Fruit fly (Drosophila melanogaster) whole organism, embryonic: ENCODE data around the gene Ir94d.
A peak's percentile ranks its signal among the peaks of the same experiment; 100 is the strongest.

Source experiments
- Atf-2 ChIP-seq: fragments of 200-800 bp; sonication (Bioruptor generic); optimal IDR thresholded peaks from 2 replicates; lab custom pipeline; 2016; ENCODE audit warnings: missing biosample characterization, missing genetic modification characterization
- BEAF-32 ChIP-seq: fragments of 200-800 bp; sonication (Bioruptor generic); optimal IDR thresholded peaks from 3 replicates; lab custom pipeline; 2017; ENCODE audit warnings: missing biosample characterization, missing genetic modification characterization, mild to moderate bottlenecking, moderate library complexity, missing genetic modification reagents
- Blimp-1 ChIP-seq: fragments of 200-800 bp; sonication (Bioruptor generic); optimal IDR thresholded peaks from 3 replicates; lab custom pipeline; 2018; ENCODE audit warnings: missing biosample characterization, missing genetic modification characterization, mild to moderate bottlenecking, moderate library complexity, missing genetic modification reagents
- CG10543 ChIP-seq: fragments of 200-800 bp; sonication (Bioruptor generic); optimal IDR thresholded peaks from 3 replicates; lab custom pipeline; 2017; ENCODE audit warnings: missing biosample characterization, mild to moderate bottlenecking, missing genetic modification characterization, moderate library complexity
- CG10565 ChIP-seq: fragments of 200-800 bp; sonication (Bioruptor generic); optimal IDR thresholded peaks from 3 replicates; lab custom pipeline; 2016; ENCODE audit warnings: missing biosample characterization, mild to moderate bottlenecking, missing genetic modification characterization
- CG12155 ChIP-seq: fragments of 200-800 bp; sonication (Bioruptor generic); optimal IDR thresholded peaks from 3 replicates; lab custom pipeline; 2016; ENCODE audit warnings: missing biosample characterization, missing genetic modification characterization
- CG13424 ChIP-seq: fragments of 200-800 bp; sonication (Bioruptor generic); optimal IDR thresholded peaks from 2 replicates; lab custom pipeline; 2019; ENCODE audit warnings: missing biosample characterization, mild to moderate bottlenecking, missing genetic modification characterization, moderate library complexity
- CG13775 ChIP-seq: fragments of 200-800 bp; sonication (Bioruptor generic); optimal IDR thresholded peaks from 3 replicates; lab custom pipeline; 2017; ENCODE audit warnings: missing biosample characterization, mild to moderate bottlenecking, missing genetic modification characterization
- CG14050 ChIP-seq: fragments of 200-800 bp; sonication (Bioruptor generic); IDR thresholded peaks from 3 replicates; pipeline ENCODE4 v1.3.6; 2022; ENCODE audit warnings: missing biosample characterization, missing genetic modification characterization
- CG14860 ChIP-seq: fragments of 200-800 bp; sonication (Bioruptor generic); IDR thresholded peaks from 3 replicates; pipeline ENCODE4 v1.3.6; 2022; ENCODE audit warnings: missing biosample characterization, missing genetic modification characterization; ENCODE audit not compliant: partially characterized antibody
- CG15696 ChIP-seq: fragments of 200-800 bp; sonication (Bioruptor generic); optimal IDR thresholded peaks from 2 replicates; lab custom pipeline; 2019; ENCODE audit warnings: missing biosample characterization, mild to moderate bottlenecking, missing genetic modification characterization, moderate library complexity
- CG17568 ChIP-seq: fragments of 200-800 bp; sonication (Bioruptor generic); optimal IDR thresholded peaks from 2 replicates; lab custom pipeline; 2018; ENCODE audit warnings: missing biosample characterization, mild to moderate bottlenecking, missing genetic modification characterization, moderate library complexity
- CG2129 ChIP-seq: fragments of 200-800 bp; sonication (Bioruptor generic); IDR thresholded peaks from 2 replicates; pipeline ENCODE4 v1.3.6; 2022; ENCODE audit warnings: missing biosample characterization, missing genetic modification characterization; ENCODE audit not compliant: partially characterized antibody
- CG30403 ChIP-seq: fragments of 200-800 bp; sonication (Bioruptor generic); optimal IDR thresholded peaks from 3 replicates; lab custom pipeline; 2016; ENCODE audit warnings: missing biosample characterization, missing genetic modification characterization
- CG31388 ChIP-seq: fragments of 200-800 bp; sonication (Bioruptor generic); optimal IDR thresholded peaks from 2 replicates; lab custom pipeline; 2016; ENCODE audit warnings: missing biosample characterization, missing genetic modification characterization
- CG3995 ChIP-seq: fragments of 200-800 bp; sonication (Bioruptor generic); optimal IDR thresholded peaks from 3 replicates; lab custom pipeline; 2016; ENCODE audit warnings: missing biosample characterization, missing genetic modification characterization
- CG43689 ChIP-seq: fragments of 200-800 bp; sonication (Bioruptor generic); IDR thresholded peaks from 2 replicates; pipeline ENCODE4 v1.3.6; 2022; ENCODE audit warnings: missing biosample characterization, missing genetic modification characterization
- CG4404 ChIP-seq: fragments of 200-800 bp; sonication (Bioruptor generic); IDR thresholded peaks from 2 replicates; pipeline ENCODE4 v1.3.6; 2022; ENCODE audit warnings: missing biosample characterization, missing genetic modification characterization
- CG6175 ChIP-seq: fragments of 200-800 bp; sonication (Bioruptor generic); IDR thresholded peaks from 3 replicates; pipeline ENCODE4 v1.3.6; 2022; ENCODE audit warnings: missing biosample characterization, missing genetic modification characterization
- CG6654 ChIP-seq: fragments of 200-800 bp; sonication (Bioruptor generic); optimal IDR thresholded peaks from 2 replicates; lab custom pipeline; 2017; ENCODE audit warnings: missing biosample characterization, mild to moderate bottlenecking, missing genetic modification characterization
- CG6765 ChIP-seq: fragments of 200-800 bp; sonication (Bioruptor generic); optimal IDR thresholded peaks from 3 replicates; lab custom pipeline; 2017; ENCODE audit warnings: missing biosample characterization, mild to moderate bottlenecking, missing genetic modification characterization
- CG8765 ChIP-seq: fragments of 200-800 bp; sonication (Bioruptor generic); IDR thresholded peaks from 2 replicates; pipeline ENCODE4 v1.3.6; 2022; ENCODE audit warnings: missing biosample characterization, missing genetic modification characterization
- CkIIα-i1 ChIP-seq: fragments of 200-800 bp; sonication (Bioruptor generic); IDR thresholded peaks from 2 replicates; pipeline ENCODE4 v1.3.6; 2022; ENCODE audit warnings: missing biosample characterization, missing genetic modification characterization
- Deaf1 ChIP-seq: fragments of 200-800 bp; optimal IDR thresholded peaks from 3 replicates; lab custom pipeline; 2019; ENCODE audit warnings: missing biosample characterization, mild to moderate bottlenecking, missing genetic modification characterization, moderate library complexity
- Dip3 ChIP-seq: fragments of 200-800 bp; sonication (Bioruptor generic); optimal IDR thresholded peaks from 3 replicates; lab custom pipeline; 2016; ENCODE audit warnings: missing biosample characterization, missing genetic modification characterization
- E2f2 ChIP-seq: fragments of 200-800 bp; sonication (Bioruptor generic); IDR thresholded peaks from 2 replicates; pipeline ENCODE4 v1.3.6; 2022; ENCODE audit warnings: missing biosample characterization, missing genetic modification characterization
- Gsc ChIP-seq: fragments of 200-800 bp; sonication (Bioruptor generic); IDR thresholded peaks from 2 replicates; pipeline ENCODE4 v1.3.6; 2022; ENCODE audit warnings: missing biosample characterization, missing genetic modification characterization
- HLH54F ChIP-seq: fragments of 200-800 bp; sonication (Bioruptor generic); optimal IDR thresholded peaks from 3 replicates; lab custom pipeline; 2016; ENCODE audit warnings: missing biosample characterization, missing genetic modification characterization
- Hand ChIP-seq: fragments of 200-800 bp; sonication (Bioruptor generic); optimal IDR thresholded peaks from 2 replicates; lab custom pipeline; 2017; ENCODE audit warnings: mild to moderate bottlenecking, missing biosample characterization, missing genetic modification reagents, missing genetic modification characterization
- Hr3 ChIP-seq: fragments of 200-800 bp; sonication (Bioruptor generic); optimal IDR thresholded peaks from 3 replicates; lab custom pipeline; 2016; ENCODE audit warnings: missing biosample characterization, missing genetic modification characterization
- Lhr ChIP-seq: fragments of 200-800 bp; sonication (Bioruptor generic); optimal IDR thresholded peaks from 3 replicates; lab custom pipeline; 2017; ENCODE audit warnings: mild to moderate bottlenecking, missing biosample characterization, missing genetic modification reagents, missing genetic modification characterization
- NC2β ChIP-seq: fragments of 200-800 bp; sonication (Bioruptor generic); optimal IDR thresholded peaks from 2 replicates; lab custom pipeline; 2016; ENCODE audit warnings: missing biosample characterization, missing genetic modification characterization
- Stat92E ChIP-seq, 3 experiments: fragments of >200 bp in 2 of 3; fragments of 200-800 bp in 1 of 3; sonication (Bioruptor generic) in 1 of 3; optimal IDR thresholded peaks; 2 replicates each; lab custom pipeline; 2017 to 2019; ENCODE audit warnings: missing biosample characterization in 3 of 3, missing genetic modification characterization in 3 of 3, mild to moderate bottlenecking in 1 of 3, moderate library complexity in 1 of 3
- YL-1 ChIP-seq: fragments of 200-800 bp; sonication (Bioruptor generic); optimal IDR thresholded peaks from 3 replicates; lab custom pipeline; 2017; ENCODE audit warnings: missing biosample characterization, mild to moderate bottlenecking, missing genetic modification characterization
- al ChIP-seq: fragments of 200-800 bp; sonication (Bioruptor generic); IDR thresholded peaks from 2 replicates; pipeline ENCODE4 v1.3.6; 2022; ENCODE audit warnings: missing biosample characterization, missing genetic modification characterization
- ato ChIP-seq: fragments of 200-800 bp; sonication (Bioruptor generic); IDR thresholded peaks from 2 replicates; pipeline ENCODE4 v1.3.6; 2022; ENCODE audit warnings: missing biosample characterization, missing genetic modification characterization; ENCODE audit not compliant: partially characterized antibody
- crc ChIP-seq: fragments of 200-800 bp; sonication (Bioruptor generic); optimal IDR thresholded peaks from 2 replicates; lab custom pipeline; 2016; ENCODE audit warnings: missing biosample characterization, missing genetic modification characterization
- dpn ChIP-seq, 2 experiments: fragments of 200-800 bp; sonication (Bioruptor generic); optimal IDR thresholded peaks; 3 replicates each; lab custom pipeline; 2016; ENCODE audit warnings: missing biosample characterization in 2 of 2, missing genetic modification characterization in 2 of 2
- eyg ChIP-seq: fragments of 200-800 bp; sonication (Bioruptor generic); optimal IDR thresholded peaks from 3 replicates; lab custom pipeline; 2016; ENCODE audit warnings: missing biosample characterization, missing genetic modification characterization
- gcm2 ChIP-seq: fragments of 200-800 bp; sonication (Bioruptor generic); optimal IDR thresholded peaks from 2 replicates; lab custom pipeline; 2016; ENCODE audit warnings: missing biosample characterization, missing genetic modification characterization
- hb ChIP-seq: fragments of 200-800 bp; sonication (Bioruptor generic); IDR thresholded peaks from 3 replicates; pipeline ENCODE4 v1.3.6; 2022; ENCODE audit warnings: missing biosample characterization, missing genetic modification characterization; ENCODE audit not compliant: partially characterized antibody
- inv ChIP-seq: fragments of 200-800 bp; sonication (Bioruptor generic); IDR thresholded peaks from 2 replicates; pipeline ENCODE4 v1.3.6; 2022; ENCODE audit warnings: missing biosample characterization, missing genetic modification characterization; ENCODE audit not compliant: partially characterized antibody
- kay ChIP-seq: fragments of 200-800 bp; sonication (Bioruptor generic); optimal IDR thresholded peaks from 2 replicates; lab custom pipeline; 2016; ENCODE audit warnings: missing biosample characterization, missing genetic modification characterization
- mld ChIP-seq: fragments of 200-800 bp; sonication (Bioruptor generic); IDR thresholded peaks from 3 replicates; pipeline ENCODE4 v1.3.6; 2022; ENCODE audit warnings: missing biosample characterization, missing genetic modification characterization; ENCODE audit not compliant: partially characterized antibody
- nau ChIP-seq: fragments of 200-800 bp; sonication (Bioruptor generic); optimal IDR thresholded peaks from 3 replicates; lab custom pipeline; 2017; ENCODE audit warnings: missing biosample characterization, mild to moderate bottlenecking, missing genetic modification characterization, missing genetic modification reagents
- sima ChIP-seq: fragments of 200-800 bp; sonication (Bioruptor generic); optimal IDR thresholded peaks from 2 replicates; lab custom pipeline; 2016; ENCODE audit warnings: missing biosample characterization, missing genetic modification characterization
- vnd ChIP-seq: fragments of 200-800 bp; sonication (Bioruptor generic); IDR thresholded peaks from 3 replicates; pipeline ENCODE4 v1.3.6; 2022; ENCODE audit warnings: missing biosample characterization, missing genetic modification characterization; ENCODE audit not compliant: partially characterized antibody

Ir94d gene

dm6 chr3R:23355829-23356738 is 46.5 kb upstream of the Ir94d start, which contains the start of the genes ATPsynCF6 and Sec13 (continued):
- TF ChIP-seq hb (GFP tag; lab: Robert Waterston, UW) (peak; percentile 85), Hand (GFP tag; lab: Kevin White, UChicago) (no peak), eyg (GFP tag; lab: Kevin White, UChicago) (no peak), CG14860 (GFP tag; lab: Robert Waterston, UW) (peak; percentile 87), YL-1 (GFP tag; lab: Kevin White, UChicago) (peak; percentile 82), CG30403 (GFP tag; lab: Kevin White, UChicago) (peak; percentile 69), crc (GFP tag; lab: Kevin White, UChicago) (no peak), al (GFP tag; lab: Robert Waterston, UW) (peak; percentile 42; the same call in 1 of the 2 replicates), CG15696 (tag; lab: Kevin White, UChicago) (peak; percentile 55), Deaf1 (peak; percentile 3), Stat92E (GFP tag; optimal IDR thresholded peaks at IDR 0.05; lab: Kevin White, UChicago) (no peak), ato (GFP tag; lab: Robert Waterston, UW) (peak; percentile 94), CG10543 (GFP tag; lab: Kevin White, UChicago) (peak; percentile 73), nau (GFP tag; lab: Kevin White, UChicago) (no peak), Gsc (GFP tag; lab: Robert Waterston, UW) (no peak), CG12155 (peak; percentile 20), CG6654 (GFP tag; lab: Kevin White, UChicago) (no peak), CG17568 (GFP tag; lab: Kevin White, UChicago) (no peak), HLH54F (no peak), CG13424 (peak; percentile 59), dpn (GFP tag; optimal IDR thresholded peaks at IDR 0.05; lab: Kevin White, UChicago) (peak; percentile 14 to 29), CG6765 (no peak), CG6175 (no peak), CG3995 (peak; percentile 47), Hr3 (GFP tag; lab: Kevin White, UChicago) (peak; percentile 45), kay (peak; percentile 1), sima (GFP tag; lab: Kevin White, UChicago) (no peak), CkIIα-i1 (GFP tag; lab: Robert Waterston, UW) (no peak), CG31388 (GFP tag; lab: Kevin White, UChicago) (no peak), vnd (GFP tag; lab: Robert Waterston, UW) (peak; percentile 90), Lhr (no peak), CG2129 (GFP tag; lab: Robert Waterston, UW) (peak; percentile 87), Dip3 (GFP tag; lab: Kevin White, UChicago) (no peak), CG10565 (GFP tag; lab: Kevin White, UChicago) (no peak), E2f2 (GFP tag; lab: Robert Waterston, UW) (no peak), inv (GFP tag; lab: Robert Waterston, UW) (peak; percentile 95), mld (peak; percentile 86), CG8765 (GFP tag; lab: Robert Waterston, UW) (0 out of 2 replicates have a peak, but pooled peaks have one; percentile 13), Atf-2 (no peak), BEAF-32 (GFP tag; lab: Kevin White, UChicago) (peak; percentile 87), CG13775 (GFP tag; lab: Kevin White, UChicago) (peak; percentile 24), CG43689 (GFP tag; lab: Robert Waterston, UW) (0 out of 2 replicates have a peak, but pooled peaks have one; percentile 15), gcm2 (no peak), NC2β (GFP tag; lab: Kevin White, UChicago) (no peak), CG4404 (GFP tag; lab: Robert Waterston, UW) (0 out of 2 replicates have a peak, but pooled peaks have one; percentile 11), CG14050 (GFP tag; lab: Robert Waterston, UW) (peak; percentile 55; the same call in 2 of the 3 replicates), Blimp-1 (GFP tag; lab: Kevin White, UChicago) (peak; percentile 56)
